Worm (Caenorhabditis elegans) whole organism, L1 larva: ENCODE data around the gene K01D12.20.

Experiments
- C04F5.9 ChIP-seq: sonication (generic microtip); optimal IDR thresholded peaks from 2 replicates; lab custom pipeline; 2016; ENCODE audit warnings: missing genetic modification characterization, missing compliant biosample characterization
- F16B12.6 ChIP-seq: fragments of 150-350 bp; optimal IDR thresholded peaks from 2 replicates; lab custom pipeline; 2014; ENCODE audit warnings: missing biosample characterization, missing genetic modification characterization
- aha-1 ChIP-seq: fragments of 150-350 bp; optimal IDR thresholded peaks from 2 replicates; lab custom pipeline; 2014; ENCODE audit warnings: missing biosample characterization, missing genetic modification characterization
- ceh-8 ChIP-seq: fragments of 200-800 bp; sonication (Bioruptor generic); optimal IDR thresholded peaks from 2 replicates; lab custom pipeline; 2018; ENCODE audit warnings: mild to moderate bottlenecking, missing genetic modification characterization, moderate library complexity, missing compliant biosample characterization
- dsc-1 ChIP-seq: sonication (generic microtip); optimal IDR thresholded peaks from 2 replicates; lab custom pipeline; 2016; ENCODE audit warnings: mild to moderate bottlenecking, missing genetic modification characterization, missing compliant biosample characterization
- efl-1 ChIP-seq, 4 experiments: fragments of 150-350 bp; optimal IDR thresholded peaks in 3 of 4; peaks in 1 of 4; 1 replicate in 1 of 4; 2 replicates in 3 of 4; lab custom pipeline; 2014; ENCODE audit warnings: missing biosample characterization in 2 of 4, missing genetic modification characterization in 2 of 4, missing genetic modification reagents in 2 of 4
- egl-13 ChIP-seq: sonication (generic microtip); optimal IDR thresholded peaks from 2 replicates; lab custom pipeline; 2016; ENCODE audit warnings: missing genotype, missing genetic modification reagents, missing genetic modification characterization, missing compliant biosample characterization
- elt-2 ChIP-seq: sonication (generic microtip); optimal IDR thresholded peaks from 2 replicates; lab custom pipeline; 2016; ENCODE audit warnings: missing genetic modification characterization, mild to moderate bottlenecking, inconsistent platforms, missing compliant biosample characterization, missing genetic modification reagents
- elt-3 ChIP-seq, 6 experiments: fragments of 150-350 bp in 1 of 6; sonication (generic microtip); optimal IDR thresholded peaks; 2 replicates each; lab custom pipeline; 2017 to 2018; ENCODE audit warnings: missing biosample characterization in 6 of 6, missing genetic modification characterization in 6 of 6, inconsistent platforms in 1 of 6
- fkh-10 ChIP-seq: sonication (generic microtip); optimal IDR thresholded peaks from 2 replicates; lab custom pipeline; 2017; ENCODE audit warnings: missing biosample characterization, missing genetic modification reagents, missing genetic modification characterization
- fkh-8 ChIP-seq: sonication (generic microtip); optimal IDR thresholded peaks from 2 replicates; lab custom pipeline; 2016; ENCODE audit warnings: mild to moderate bottlenecking, missing genetic modification characterization, missing compliant biosample characterization
- hlh-4 ChIP-seq: sonication (generic microtip); optimal IDR thresholded peaks from 2 replicates; lab custom pipeline; 2016; ENCODE audit warnings: mild to moderate bottlenecking, missing genetic modification characterization, missing compliant biosample characterization
- lin-14 ChIP-seq: fragments of 200-800 bp; sonication (Bioruptor generic); optimal IDR thresholded peaks from 2 replicates; lab custom pipeline; 2018; ENCODE audit warnings: mild to moderate bottlenecking, missing genetic modification characterization, moderate library complexity, missing compliant biosample characterization
- lin-35 ChIP-seq, 2 experiments: fragments of 150-350 bp; optimal IDR thresholded peaks; 2 replicates each; lab custom pipeline; 2014; ENCODE audit warnings: missing biosample characterization in 2 of 2, missing genetic modification characterization in 2 of 2, missing genetic modification reagents in 2 of 2
- mef-2 ChIP-seq: fragments of 150-350 bp; optimal IDR thresholded peaks from 2 replicates; lab custom pipeline; 2014; ENCODE audit warnings: missing biosample characterization, missing genetic modification characterization
- mep-1 ChIP-seq: fragments of 150-350 bp; optimal IDR thresholded peaks from 2 replicates; lab custom pipeline; 2014; ENCODE audit warnings: missing biosample characterization, missing genetic modification characterization
- nhr-20 ChIP-seq: sonication (generic microtip); optimal IDR thresholded peaks from 2 replicates; lab custom pipeline; 2016; ENCODE audit warnings: mild to moderate bottlenecking, missing genetic modification characterization, missing compliant biosample characterization
- nhr-28 ChIP-seq: fragments of 150-350 bp; optimal IDR thresholded peaks from 2 replicates; lab custom pipeline; 2014; ENCODE audit warnings: missing biosample characterization, missing genetic modification characterization
- nhr-71 ChIP-seq: sonication (generic microtip); optimal IDR thresholded peaks from 2 replicates; lab custom pipeline; 2016; ENCODE audit warnings: mild to moderate bottlenecking, missing genetic modification characterization, moderate library complexity, missing compliant biosample characterization
- nhr-76 ChIP-seq: sonication (generic microtip); optimal IDR thresholded peaks from 2 replicates; lab custom pipeline; 2017; ENCODE audit warnings: missing biosample characterization, missing genetic modification characterization
- nhr-77 ChIP-seq: fragments of 150-350 bp; optimal IDR thresholded peaks from 2 replicates; lab custom pipeline; 2014; ENCODE audit warnings: missing biosample characterization, missing genetic modification characterization
- nhr-85 ChIP-seq: sonication (generic microtip); peaks from one replicate; lab custom pipeline; 2016; ENCODE audit warnings: missing genetic modification characterization, inconsistent platforms, missing compliant biosample characterization
- pax-3 ChIP-seq: fragments of 200-800 bp; sonication (Bioruptor generic); optimal IDR thresholded peaks from 2 replicates; lab custom pipeline; 2018; ENCODE audit warnings: mild to moderate bottlenecking, missing genetic modification characterization, moderate library complexity, missing compliant biosample characterization
- pqm-1 ChIP-seq: sonication (generic microtip); optimal IDR thresholded peaks from 3 replicates; lab custom pipeline; 2017; ENCODE audit warnings: missing biosample characterization, missing genetic modification characterization
- rnt-1 ChIP-seq: sonication (generic microtip); optimal IDR thresholded peaks from 2 replicates; lab custom pipeline; 2016; ENCODE audit warnings: mild to moderate bottlenecking, missing genetic modification characterization, moderate library complexity, missing compliant biosample characterization
- snu-23 ChIP-seq: sonication (generic microtip); optimal IDR thresholded peaks from 2 replicates; lab custom pipeline; 2016; ENCODE audit warnings: missing genetic modification characterization, missing compliant biosample characterization
- sup-37 ChIP-seq: fragments of 200-800 bp; sonication (Bioruptor generic); optimal IDR thresholded peaks from 2 replicates; lab custom pipeline; 2018; ENCODE audit warnings: mild to moderate bottlenecking, missing genetic modification characterization, missing compliant biosample characterization
- swsn-7 ChIP-seq: sonication (generic microtip); optimal IDR thresholded peaks from 2 replicates; lab custom pipeline; 2016; ENCODE audit warnings: missing genetic modification characterization, missing compliant biosample characterization
- unc-130 ChIP-seq: fragments of 150-350 bp; optimal IDR thresholded peaks from 2 replicates; lab custom pipeline; 2017; ENCODE audit warnings: missing biosample characterization, missing genetic modification characterization, inconsistent platforms
- unc-30 ChIP-seq: sonication (generic microtip); optimal IDR thresholded peaks from 2 replicates; lab custom pipeline; 2017; ENCODE audit warnings: missing biosample characterization, missing genetic modification characterization
- vab-15 ChIP-seq: sonication (generic microtip); optimal IDR thresholded peaks from 2 replicates; lab custom pipeline; 2017; ENCODE audit warnings: missing genotype, mild to moderate bottlenecking, missing genetic modification characterization, missing compliant biosample characterization
- zag-1 ChIP-seq: fragments of 150-350 bp; optimal IDR thresholded peaks from 2 replicates; lab custom pipeline; 2014; ENCODE audit warnings: missing biosample characterization, missing genetic modification characterization
- zip-4 ChIP-seq: fragments of 200-800 bp; sonication (Bioruptor generic); optimal IDR thresholded peaks from 2 replicates; lab custom pipeline; 2018; ENCODE audit warnings: mild to moderate bottlenecking, missing genetic modification characterization, moderate library complexity, missing compliant biosample characterization
- ztf-11 ChIP-seq, 2 experiments: sonication (generic microtip); optimal IDR thresholded peaks; 2 replicates each; lab custom pipeline; 2016 to 2017; ENCODE audit warnings: missing genetic modification characterization in 2 of 2, missing biosample characterization in 1 of 2, missing compliant biosample characterization in 1 of 2

K01D12.20 gene

DNA sequence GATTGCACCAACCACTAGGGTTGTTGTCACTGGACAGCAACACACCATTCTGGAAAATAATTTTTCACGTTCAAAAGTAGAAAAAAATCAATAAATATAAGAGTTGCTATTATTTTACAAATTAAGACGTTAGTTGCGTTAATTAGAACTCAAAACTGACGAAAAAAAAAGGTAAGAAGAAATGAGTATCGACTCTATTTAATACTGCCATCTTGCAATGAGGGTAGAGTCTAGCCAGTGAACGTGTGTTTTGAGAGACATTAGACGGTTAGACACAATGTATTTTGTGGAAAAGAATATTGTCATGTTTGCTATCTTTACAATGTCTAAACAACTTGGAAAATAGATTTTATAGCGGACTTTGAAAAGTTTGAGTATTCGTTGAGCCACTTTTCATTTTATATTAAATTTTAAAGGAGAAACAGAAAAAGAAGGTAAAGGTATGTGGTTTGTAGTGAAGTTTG lies 13.1 kb upstream of the K01D12.20 start, which contains the start of gene cdr-6:
cdr-6 (minus strand) TSS at position 51 of the 464 bp plus-strand sequence.
- TF ChIP-seq nhr-71 (tag; lab: Kevin White, UChicago) (peak; percentile 36), nhr-76 (no peak), efl-1 (optimal IDR thresholded peaks at IDR 0.05; lab: Kevin White, UChicago) (peak in 1 of 2 experiments; percentile 13), efl-1 (GFP tag; optimal IDR thresholded peaks at IDR 0.05 in 1 of 2; lab: Kevin White, UChicago) (no peak), vab-15 (tag; lab: Kevin White, UChicago) (no peak), hlh-4 (tag; lab: Kevin White, UChicago) (no peak), nhr-20 (peak; percentile 72), mep-1 (tag; lab: Kevin White, UChicago) (peak; percentile 5), mef-2 (no peak), fkh-10 (GFP tag; lab: Kevin White, UChicago) (no peak), nhr-28 (tag; lab: Kevin White, UChicago) (peak; percentile 13), unc-130 (tag; lab: Kevin White, UChicago) (no peak), dsc-1 (tag; lab: Kevin White, UChicago) (no peak), lin-14 (GFP tag; lab: Kevin White, UChicago) (peak; percentile 42), lin-35 (GFP tag; optimal IDR thresholded peaks at IDR 0.05; lab: Kevin White, UChicago) (peak in 1 of 2 experiments; percentile 6)

DNA sequence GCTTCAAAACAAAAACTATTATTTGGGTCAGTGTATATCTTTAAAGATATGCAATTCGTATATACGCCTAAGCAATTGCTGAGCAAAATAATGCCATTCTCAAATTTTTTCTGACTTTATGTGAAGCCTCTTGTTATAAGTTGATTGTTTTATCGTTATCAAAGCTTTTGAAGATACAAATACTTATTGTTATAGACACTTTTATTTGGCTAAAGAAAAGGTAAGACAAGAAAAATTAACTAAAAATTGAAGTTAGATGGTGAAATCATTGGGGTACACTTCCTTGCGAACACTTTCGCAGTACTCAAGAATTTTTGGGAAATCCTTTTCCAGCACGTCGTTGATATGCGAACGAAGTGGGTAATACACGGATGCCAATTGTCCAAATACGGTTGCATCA lies 11.7 kb upstream of the K01D12.20 start:
- TF ChIP-seq rnt-1 (tag; lab: Kevin White, UChicago) (no peak), efl-1 (optimal IDR thresholded peaks at IDR 0.05; lab: Kevin White, UChicago) (no peak), efl-1 (GFP tag; optimal IDR thresholded peaks at IDR 0.05 in 1 of 2; lab: Kevin White, UChicago) (peak in 1 of 2 experiments; percentile 87), fkh-8 (tag; lab: Kevin White, UChicago) (no peak), egl-13 (tag; lab: Kevin White, UChicago) (no peak), unc-30 (tag; lab: Kevin White, UChicago) (no peak), F16B12.6 (tag; lab: Kevin White, UChicago) (no peak), sup-37 (GFP tag; lab: Kevin White, UChicago) (no peak), C04F5.9 (tag; lab: Kevin White, UChicago) (no peak)

DNA sequence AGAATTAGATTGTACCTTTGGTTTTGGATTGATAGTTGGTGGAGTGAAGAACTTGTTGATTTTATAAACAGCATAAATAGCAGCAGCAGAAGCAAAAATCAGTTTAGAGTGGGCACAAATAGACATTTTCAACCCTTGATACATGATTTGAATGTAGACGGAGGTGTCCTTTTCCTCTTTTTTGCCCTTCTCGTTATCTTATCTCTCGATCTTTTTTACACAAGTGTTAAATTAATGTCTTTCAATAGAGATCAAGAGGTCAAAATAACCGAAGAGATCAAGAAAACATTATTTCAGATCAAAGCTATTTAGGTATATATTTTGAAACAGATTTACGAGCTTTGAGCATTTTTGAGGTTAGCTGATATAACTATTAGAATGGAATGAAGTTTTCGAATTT lies 11.3 kb upstream of the K01D12.20 start, which contains the start of gene cdr-7:
cdr-7 (minus strand) TSS at position 205 of the 400 bp plus-strand sequence.
- TF ChIP-seq fkh-10 (GFP tag; lab: Kevin White, UChicago) (no peak), nhr-85 (tag; lab: Kevin White, UChicago) (peak; percentile 86), pqm-1 (tag; lab: Kevin White, UChicago) (no peak), nhr-77 (tag; lab: Kevin White, UChicago) (no peak), zag-1 (tag; lab: Kevin White, UChicago) (no peak), swsn-7 (tag; lab: Kevin White, UChicago) (no peak), ceh-8 (no peak), elt-2 (tag; lab: Kevin White, UChicago) (no peak), efl-1 (optimal IDR thresholded peaks at IDR 0.05; lab: Kevin White, UChicago) (no peak), efl-1 (GFP tag; optimal IDR thresholded peaks at IDR 0.05 in 1 of 2; lab: Kevin White, UChicago) (no peak), lin-14 (GFP tag; lab: Kevin White, UChicago) (peak; percentile 41), zip-4 (GFP tag; lab: Kevin White, UChicago) (no peak), rnt-1 (tag; lab: Kevin White, UChicago) (no peak), ztf-11 (tag; optimal IDR thresholded peaks at IDR 0.05; lab: Kevin White, UChicago) (no peak), aha-1 (tag; lab: Kevin White, UChicago) (no peak), C04F5.9 (tag; lab: Kevin White, UChicago) (no peak), nhr-71 (tag; lab: Kevin White, UChicago) (no peak), pax-3 (tag; lab: Kevin White, UChicago) (no peak), elt-3 (tag; optimal IDR thresholded peaks at IDR 0.05; lab: Kevin White, UChicago) (peak in 3 of 6 experiments; percentile 7 to 80 (median 67)), dsc-1 (tag; lab: Kevin White, UChicago) (no peak), nhr-20 (peak; percentile 0), snu-23 (no peak)
